Worm (Caenorhabditis elegans): ENCODE measurements around the gene F09E5.7.

- TF ChIP-seq ama-1 (optimal IDR thresholded peaks at IDR 0.05) = no peak
- no peak for TF ChIP-seq ama-1 (GFP tag; optimal IDR thresholded peaks at IDR 0.05)
- no peak for TF ChIP-seq snpc-4 (GFP tag; optimal IDR thresholded peaks at IDR 0.05)
- TF ChIP-seq snpc-4 (tag; optimal IDR thresholded peaks at IDR 0.05) = no peak
- TF ChIP-seq attf-6 (GFP tag; IDR thresholded peaks at IDR 0.05) = no peak
- TF ChIP-seq him-1 (tag; optimal IDR thresholded peaks at IDR 0.05) = no peak
- TF ChIP-seq aptf-3 (GFP tag; IDR thresholded peaks at IDR 0.05) = no peak
- no peak for TF ChIP-seq ets-4 (GFP tag; optimal IDR thresholded peaks at IDR 0.05)
- no peak for TF ChIP-seq ceh-58 (GFP tag; IDR thresholded peaks at IDR 0.05)
- TF ChIP-seq unc-62 (GFP tag; optimal IDR thresholded peaks at IDR 0.05) = no peak
- no peak for TF ChIP-seq tbx-9 (tag; optimal IDR thresholded peaks at IDR 0.05; ENCODE audit: borderline replicate concordance)
- no peak for TF ChIP-seq F57A8.1 (GFP tag; optimal IDR thresholded peaks at IDR 0.05)
- no peak for TF ChIP-seq Y53F4B.3 (GFP tag; IDR thresholded peaks at IDR 0.05)
- no peak for TF ChIP-seq nfya-1 (tag; optimal IDR thresholded peaks at IDR 0.05; ENCODE audit: borderline replicate concordance, insufficient read depth)
Observed at ce11 chrII:5335370-5336034, 16.4 kb upstream of the F09E5.7 start.
